Fruit fly (Drosophila melanogaster) Kc167 (cell line): Measurements from ENCODE around the gene CG13108.

Experiments used
- Myc ChIP-seq: fragments of >200 bp; optimal IDR thresholded peaks from 2 replicates; lab custom pipeline; 2017; ENCODE audit warnings: missing external identifiers
- Sin3A ChIP-seq: fragments of >200 bp; optimal IDR thresholded peaks from 2 replicates; lab custom pipeline; 2018; ENCODE audit warnings: missing external identifiers
- h ChIP-seq: fragments of >200 bp; optimal IDR thresholded peaks from 3 replicates; lab custom pipeline; 2018; ENCODE audit warnings: missing external identifiers
- insv ChIP-seq: fragments of >200 bp; optimal IDR thresholded peaks from 3 replicates; lab custom pipeline; 2018; ENCODE audit warnings: missing external identifiers
- psq ChIP-seq: fragments of >200 bp; optimal IDR thresholded peaks from 2 replicates; lab custom pipeline; 2017; ENCODE audit warnings: missing external identifiers
- ttk ChIP-seq: sonication (Bioruptor generic); optimal IDR thresholded peaks from 2 replicates; lab custom pipeline; 2017; ENCODE audit warnings: missing external identifiers

CG13108 gene

DNA sequence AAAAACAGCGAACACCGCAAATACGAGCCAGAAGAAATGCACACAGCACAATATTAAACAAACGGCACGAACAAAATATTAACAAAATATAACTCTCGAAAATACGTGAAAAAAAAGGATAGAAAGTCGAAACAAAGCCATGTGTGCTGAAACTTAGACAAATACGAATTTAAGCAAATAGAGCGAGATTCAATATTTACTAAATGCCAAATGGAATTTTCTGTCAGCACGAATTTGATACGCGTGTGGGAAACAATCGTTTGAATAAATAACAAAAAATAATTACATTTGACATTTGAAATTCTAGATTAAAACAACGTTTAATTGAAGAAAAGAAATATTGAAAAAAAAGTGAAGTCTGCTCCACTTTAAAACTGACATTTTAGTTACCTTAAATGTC lies 9.3 kb downstream of the CG13108 start:
- no peak for TF ChIP-seq Myc (lab: Kevin White, UChicago)
- TF ChIP-seq ttk (lab: Kevin White, UChicago), result no peak
- no peak for TF ChIP-seq insv (lab: Kevin White, UChicago)
- TF ChIP-seq psq (lab: Kevin White, UChicago), result no peak

DNA sequence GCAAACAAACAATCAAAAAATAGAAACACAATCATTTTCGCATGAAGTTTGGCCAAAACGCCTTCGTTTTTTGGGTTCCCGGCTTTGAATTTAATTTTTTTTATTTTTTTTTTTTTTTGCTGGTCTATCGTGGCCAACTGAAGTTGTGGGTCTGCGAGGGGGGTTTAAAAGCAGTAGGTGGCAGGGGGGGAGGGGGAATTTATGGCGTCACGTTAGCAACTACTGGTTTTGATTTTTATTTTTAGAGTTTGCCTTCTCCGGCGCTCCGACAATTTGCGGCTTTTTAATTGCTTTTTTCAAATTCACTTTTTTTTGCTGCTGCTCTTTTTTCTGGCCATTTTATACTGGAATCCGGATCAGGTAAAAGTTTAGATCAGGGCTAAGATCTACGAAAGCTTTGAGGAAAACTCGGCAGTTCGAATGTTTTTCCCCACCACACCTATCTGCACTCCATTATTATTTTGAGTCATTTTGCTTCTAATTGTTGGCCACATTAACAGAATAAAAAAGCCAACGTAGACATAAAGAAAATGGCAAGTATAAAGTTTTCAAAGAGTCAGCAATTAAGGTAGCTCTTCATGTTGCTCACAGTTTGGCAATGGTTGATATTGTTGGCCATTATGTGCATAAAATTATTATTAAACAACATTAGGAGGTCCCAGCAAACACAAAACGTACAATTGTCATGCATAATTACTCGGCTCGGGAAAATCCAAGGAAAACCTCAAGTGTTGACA lies 10.0 kb downstream of the CG13108 start:
- TF ChIP-seq Myc (lab: Kevin White, UChicago) (no peak), h (lab: Kevin White, UChicago) (no peak), psq (lab: Kevin White, UChicago) (no peak), insv (lab: Kevin White, UChicago) (no peak), ttk (lab: Kevin White, UChicago) (no peak), Sin3A (lab: Kevin White, UChicago) (no peak)

DNA sequence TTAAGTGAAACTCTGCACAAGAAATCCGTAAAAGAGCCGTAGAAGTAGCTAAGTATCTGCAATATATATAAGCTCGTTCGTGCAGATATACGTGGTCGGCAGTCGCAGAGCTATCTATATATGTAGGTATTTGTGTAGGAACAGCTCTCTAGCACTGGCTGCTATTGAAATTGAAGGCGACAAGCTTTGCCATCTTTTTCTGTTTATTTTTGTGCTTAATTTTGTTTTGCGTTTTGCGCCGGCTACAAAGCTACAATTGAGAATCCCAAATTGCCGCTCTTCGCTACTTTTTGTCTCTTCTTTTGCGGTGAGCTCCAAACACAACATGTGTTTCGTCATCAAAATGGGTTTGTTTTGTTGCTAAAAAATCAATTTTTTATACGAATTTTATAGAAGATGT lies 11.1 kb downstream of the CG13108 start:
- TF ChIP-seq Myc (lab: Kevin White, UChicago), result no peak

DNA sequence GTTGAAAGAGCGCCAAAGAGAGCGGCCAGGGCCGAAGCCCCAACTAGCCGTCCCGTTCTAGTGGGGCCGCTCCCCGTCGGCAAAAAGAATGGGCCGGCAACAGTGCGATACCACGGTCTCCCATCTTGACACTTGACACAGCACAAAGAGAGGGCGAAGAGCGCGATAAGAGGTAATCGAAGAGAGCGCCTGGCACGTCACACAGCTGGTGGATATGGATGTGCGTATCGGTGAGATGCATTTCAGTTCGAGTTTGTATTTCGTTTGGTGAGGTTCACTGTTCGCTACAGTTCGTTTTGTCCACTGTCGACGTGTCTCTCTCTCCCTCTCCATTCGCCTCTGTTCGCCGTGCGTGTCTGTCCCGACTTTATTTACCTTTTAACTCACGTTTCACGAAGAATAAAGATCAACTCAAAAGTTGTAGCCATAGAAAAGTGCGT lies 12.1 kb downstream of the CG13108 start:
- TF ChIP-seq insv (lab: Kevin White, UChicago) (no peak), Myc (lab: Kevin White, UChicago) (no peak), ttk (lab: Kevin White, UChicago) (no peak), Sin3A (lab: Kevin White, UChicago) (no peak), psq (lab: Kevin White, UChicago) (no peak), h (lab: Kevin White, UChicago) (no peak)

DNA sequence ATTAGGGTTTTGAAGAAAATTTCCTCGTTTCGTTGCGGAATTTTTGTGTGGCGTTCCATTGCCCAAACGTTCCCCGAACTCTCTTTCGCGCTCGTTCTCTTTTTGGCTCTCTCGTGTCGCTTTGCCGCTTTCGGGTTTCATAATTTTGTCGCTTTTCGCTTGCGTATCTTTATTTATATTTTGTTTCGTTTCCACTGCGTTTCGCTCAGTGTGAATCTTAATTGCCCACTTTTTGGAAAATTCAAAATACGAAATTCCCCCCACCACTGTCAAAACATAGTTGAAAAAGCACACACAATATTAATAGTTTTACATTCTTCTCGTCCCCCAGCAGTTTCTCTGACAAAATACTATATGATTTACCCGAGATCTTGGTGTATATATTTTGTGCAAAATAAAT lies 12.8 kb downstream of the CG13108 start:
- TF ChIP-seq h (lab: Kevin White, UChicago), result no peak
- TF ChIP-seq psq (lab: Kevin White, UChicago), result no peak

DNA sequence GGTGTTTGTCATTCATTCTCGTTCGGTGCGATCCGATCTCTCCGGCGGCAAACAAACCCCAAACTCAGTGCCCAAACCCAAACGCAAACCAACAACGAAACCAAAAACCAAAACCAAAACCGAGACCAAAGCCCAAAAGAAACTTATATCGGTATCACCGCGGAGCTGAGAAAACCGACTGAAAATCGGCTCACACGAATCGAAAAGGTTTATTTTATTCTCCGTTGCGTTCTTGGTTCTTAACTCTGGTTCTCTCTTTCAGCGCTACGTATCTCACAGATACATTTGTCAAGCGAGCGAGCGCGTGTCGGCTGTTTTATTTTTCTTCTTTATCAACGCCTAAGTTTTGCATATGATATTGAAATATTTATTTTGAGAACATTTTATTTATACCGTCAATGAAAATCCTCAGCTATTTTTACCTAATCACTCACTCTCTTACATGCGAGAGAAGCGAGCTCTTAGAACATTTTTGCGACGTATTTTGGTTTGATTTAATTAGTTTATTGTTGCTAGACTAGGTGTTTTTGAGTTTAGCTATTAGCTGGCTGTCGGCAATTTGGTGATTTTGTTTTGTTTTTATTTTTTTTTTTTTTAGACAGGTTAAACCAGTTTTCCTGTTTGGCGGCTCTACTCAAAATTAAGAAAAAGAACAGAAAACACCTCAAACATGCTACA lies 14.5 kb downstream of the CG13108 start:
- TF ChIP-seq psq (lab: Kevin White, UChicago), result no peak
- TF ChIP-seq h (lab: Kevin White, UChicago), result no peak
- TF ChIP-seq Sin3A (lab: Kevin White, UChicago), result no peak
- TF ChIP-seq ttk (lab: Kevin White, UChicago), result no peak
- TF ChIP-seq Myc (lab: Kevin White, UChicago), result no peak
- no peak for TF ChIP-seq insv (lab: Kevin White, UChicago)

DNA sequence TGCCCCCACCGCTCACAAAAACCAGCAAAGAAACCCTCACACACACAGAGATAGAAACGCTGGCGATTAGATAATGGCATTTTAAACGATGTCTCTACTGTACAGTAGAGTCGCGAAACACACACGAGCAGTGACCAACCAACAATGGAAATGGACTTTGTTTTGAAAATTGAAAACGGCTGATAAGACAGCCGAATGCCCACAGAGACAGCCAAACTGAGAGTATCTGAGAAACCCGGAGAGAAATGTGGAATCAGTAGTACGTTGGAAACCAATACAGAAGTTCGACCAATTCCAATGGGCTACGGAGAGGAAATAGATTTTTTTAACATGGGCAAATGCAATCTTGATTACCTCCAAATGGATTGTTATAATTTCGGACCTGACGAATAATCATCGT lies 15.2 kb downstream of the CG13108 start:
- no peak for TF ChIP-seq h (lab: Kevin White, UChicago)
- TF ChIP-seq ttk (lab: Kevin White, UChicago), result no peak
- TF ChIP-seq Sin3A (lab: Kevin White, UChicago), result no peak
- TF ChIP-seq Myc (lab: Kevin White, UChicago), result no peak
- no peak for TF ChIP-seq insv (lab: Kevin White, UChicago)
- TF ChIP-seq psq (lab: Kevin White, UChicago), result no peak

DNA sequence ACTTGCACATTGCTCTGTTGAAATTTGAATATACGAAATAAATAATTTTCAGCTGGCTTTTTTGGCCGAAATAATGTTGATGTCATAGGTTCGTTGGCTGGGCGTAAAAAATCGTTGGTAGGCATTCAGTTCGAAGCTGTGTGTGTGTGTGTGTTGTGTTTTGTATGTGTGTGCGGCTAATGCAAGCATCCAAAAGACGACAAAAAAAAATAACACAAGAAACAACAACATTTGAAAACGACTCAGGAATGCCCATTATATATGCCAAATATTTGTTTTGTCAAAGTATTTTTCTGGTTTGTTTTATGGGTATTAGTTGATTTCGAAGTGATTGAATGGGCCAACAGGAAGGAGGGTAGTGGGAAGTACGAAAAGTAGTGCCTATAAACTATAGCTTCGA lies 17.6 kb downstream of the CG13108 start:
- TF ChIP-seq psq (lab: Kevin White, UChicago), result no peak
- no peak for TF ChIP-seq Sin3A (lab: Kevin White, UChicago)
- TF ChIP-seq insv (lab: Kevin White, UChicago), result no peak
- TF ChIP-seq Myc (lab: Kevin White, UChicago), result no peak
- no peak for TF ChIP-seq h (lab: Kevin White, UChicago)
- TF ChIP-seq ttk (lab: Kevin White, UChicago), result no peak

DNA sequence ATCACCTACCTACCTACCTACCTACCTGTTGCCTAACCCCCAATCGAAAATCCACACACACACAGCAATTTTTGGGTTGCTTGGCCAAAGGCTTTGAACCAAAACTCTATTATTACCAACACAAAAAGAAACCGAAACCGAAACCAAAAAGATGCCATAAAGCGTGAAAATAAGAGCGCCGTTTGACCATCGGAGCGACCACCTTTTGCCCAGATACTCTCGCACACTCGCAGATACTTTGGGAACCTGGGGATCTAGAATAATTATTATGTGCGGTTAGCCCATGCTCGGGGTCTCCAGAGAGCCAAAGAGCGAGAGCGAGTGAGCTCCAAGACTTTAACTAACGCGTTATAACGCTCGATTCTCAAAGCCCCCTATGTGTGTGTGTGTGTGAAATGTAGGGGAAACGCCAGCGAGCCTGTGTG lies 18.5 kb downstream of the CG13108 start:
- TF ChIP-seq Sin3A (lab: Kevin White, UChicago) (no peak), h (lab: Kevin White, UChicago) (no peak), Myc (lab: Kevin White, UChicago) (no peak), psq (lab: Kevin White, UChicago) (no peak), ttk (lab: Kevin White, UChicago) (no peak), insv (lab: Kevin White, UChicago) (no peak)

DNA sequence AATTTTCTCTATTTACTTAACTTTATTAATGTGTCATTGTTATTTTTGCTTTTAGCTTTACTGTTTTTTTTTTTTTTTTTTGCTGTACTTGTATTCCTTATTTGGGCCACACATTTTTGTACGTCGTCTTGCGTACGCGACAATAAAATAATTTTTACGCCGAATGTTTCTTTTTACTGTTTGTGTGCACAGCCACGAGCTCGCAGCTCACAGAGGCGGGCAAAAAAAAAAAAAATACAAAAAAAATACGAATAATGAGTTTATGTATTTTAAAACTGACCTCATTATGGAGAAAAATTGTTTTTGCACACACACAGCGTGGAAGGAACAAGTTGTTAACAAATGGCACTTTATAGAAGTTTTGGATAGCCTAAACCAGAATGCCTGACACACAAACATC lies 23.5 kb downstream of the CG13108 start:
- no peak for TF ChIP-seq Sin3A (lab: Kevin White, UChicago)
- TF ChIP-seq psq (lab: Kevin White, UChicago), result no peak
- TF ChIP-seq h (lab: Kevin White, UChicago), result no peak
- no peak for TF ChIP-seq insv (lab: Kevin White, UChicago)
- TF ChIP-seq Myc (lab: Kevin White, UChicago), result no peak
- TF ChIP-seq ttk (lab: Kevin White, UChicago), result no peak

DNA sequence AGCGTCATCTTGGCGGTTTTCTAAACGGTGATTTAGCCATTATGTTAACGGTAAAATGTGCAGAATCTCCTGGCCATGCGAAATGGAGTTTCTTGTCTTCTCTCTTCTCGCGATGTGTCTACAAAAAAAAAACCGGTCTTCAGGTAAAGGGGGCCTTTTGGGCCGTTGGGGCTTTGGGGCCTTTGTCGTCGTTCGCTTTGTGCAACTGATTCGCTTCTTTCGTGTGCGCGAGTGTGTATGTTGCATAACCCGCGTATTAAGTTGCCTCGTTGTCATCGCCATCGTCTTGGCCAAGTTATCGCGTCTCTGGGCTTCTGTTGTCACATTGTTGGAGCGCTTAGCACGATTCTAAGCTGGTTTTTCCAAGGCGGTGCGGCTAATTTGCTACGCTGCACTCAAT lies 24.8 kb downstream of the CG13108 start:
- no peak for TF ChIP-seq ttk (lab: Kevin White, UChicago)
- no peak for TF ChIP-seq Myc (lab: Kevin White, UChicago)
- TF ChIP-seq insv (lab: Kevin White, UChicago), result no peak
- TF ChIP-seq Sin3A (lab: Kevin White, UChicago), result no peak

DNA sequence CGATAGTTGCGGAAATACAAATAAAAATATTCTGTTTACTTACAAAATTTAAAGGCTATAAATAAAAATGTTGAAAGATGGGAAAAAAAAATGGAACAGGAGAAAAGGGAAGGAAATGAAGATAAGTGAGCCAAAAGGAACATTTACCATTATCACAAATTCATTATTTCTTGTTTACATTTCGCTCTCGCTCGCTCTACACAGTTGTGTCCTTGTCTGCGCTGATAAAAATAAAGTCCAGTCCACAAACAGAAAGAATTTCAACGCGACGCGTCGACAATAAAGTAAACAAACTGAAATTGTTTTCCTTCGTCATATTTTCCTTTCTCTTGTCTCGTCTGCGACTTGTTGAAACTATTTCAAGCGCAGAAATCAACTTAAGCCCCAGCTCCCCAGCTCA lies 25.2 kb downstream of the CG13108 start:
- TF ChIP-seq h (lab: Kevin White, UChicago), result no peak
- TF ChIP-seq Myc (lab: Kevin White, UChicago), result no peak
- TF ChIP-seq ttk (lab: Kevin White, UChicago), result no peak
- TF ChIP-seq Sin3A (lab: Kevin White, UChicago), result no peak
- TF ChIP-seq insv (lab: Kevin White, UChicago), result no peak
- no peak for TF ChIP-seq psq (lab: Kevin White, UChicago)
